Worm (Caenorhabditis elegans): Measurements from ENCODE around the gene F35F10.1.

DNA sequence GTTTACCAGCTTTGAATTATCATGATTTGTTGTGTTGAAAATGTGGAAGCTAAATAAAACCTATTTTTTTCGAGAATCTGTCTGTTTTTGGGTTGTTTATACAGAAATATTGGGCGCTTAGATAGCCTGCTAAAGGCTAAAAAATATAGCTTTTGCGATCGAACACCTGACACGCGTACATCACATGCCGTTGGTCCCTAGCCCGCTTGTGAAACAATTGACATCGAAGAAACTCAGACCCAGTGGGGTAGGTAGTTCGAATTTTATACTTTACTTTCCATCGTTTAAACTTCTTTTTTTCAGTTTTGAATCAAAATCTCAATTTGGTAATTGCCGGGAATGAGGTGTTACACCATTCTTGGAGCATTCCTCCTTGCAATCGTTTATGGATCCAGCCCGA lies 22.9 kb downstream of the F35F10.1 start, which contains the start of gene C17B7.4:
- TF ChIP-seq ets-7 (tag; optimal IDR thresholded peaks at IDR 0.05) (no peak), tbx-11 (GFP tag; IDR thresholded peaks at IDR 0.05) (no peak), ama-1 (optimal IDR thresholded peaks at IDR 0.05) (no peak), B0310.2 (tag; optimal IDR thresholded peaks at IDR 0.05) (no peak), sea-1 (GFP tag; conservative IDR thresholded peaks at IDR 0.05) (no peak), hmg-4 (GFP tag; optimal IDR thresholded peaks at IDR 0.05) (no peak), F13C5.2 (tag; optimal IDR thresholded peaks at IDR 0.05) (no peak), hnd-1 (tag; optimal IDR thresholded peaks at IDR 0.05) (no peak), aly-1 (tag; optimal IDR thresholded peaks at IDR 0.05) (no peak), tra-4 (tag; optimal IDR thresholded peaks at IDR 0.05) (no peak), flt-1 (GFP tag; IDR thresholded peaks at IDR 0.05) (no peak)

Data from whole organism, early embryonic.